Worm (Caenorhabditis elegans) whole organism, L1 larva: ENCODE measurements around the gene wrt-1.

Experiments
- alr-1 ChIP-seq: fragments of 200-800 bp; sonication (Bioruptor generic); optimal IDR thresholded peaks from 2 replicates; lab custom pipeline; 2018; ENCODE audit warnings: borderline replicate concordance, mild to moderate bottlenecking, missing genetic modification characterization, missing compliant biosample characterization
- aly-2 ChIP-seq: fragments of 150-350 bp; optimal IDR thresholded peaks from 2 replicates; lab custom pipeline; 2014; ENCODE audit warnings: missing biosample characterization, missing genetic modification characterization
- ceh-82 ChIP-seq, 3 experiments: fragments of 150-350 bp in 1 of 3; sonication (generic microtip) in 2 of 3; optimal IDR thresholded peaks; 2 replicates each; lab custom pipeline; 2014 to 2017; ENCODE audit warnings: missing biosample characterization in 3 of 3, missing genetic modification characterization in 3 of 3
- ceh-88 ChIP-seq: fragments of 200-800 bp; sonication (Bioruptor generic); IDR thresholded peaks from 2 replicates; pipeline ENCODE4 v1.3.6; 2022; ENCODE audit warnings: missing genetic modification characterization, missing compliant biosample characterization
- egl-27 ChIP-seq, 2 experiments: fragments of 150-350 bp in 1 of 2; sonication (generic microtip); optimal IDR thresholded peaks; 3 replicates each; lab custom pipeline; 2017 to 2018; ENCODE audit warnings: missing biosample characterization in 2 of 2, missing genetic modification characterization in 2 of 2, missing genetic modification reagents in 2 of 2
- fos-1 ChIP-seq: fragments of 150-350 bp; optimal IDR thresholded peaks from 2 replicates; lab custom pipeline; 2014; ENCODE audit warnings: missing biosample characterization, missing genetic modification characterization
- lin-14 ChIP-seq: fragments of 200-800 bp; sonication (Bioruptor generic); optimal IDR thresholded peaks from 2 replicates; lab custom pipeline; 2018; ENCODE audit warnings: mild to moderate bottlenecking, missing genetic modification characterization, moderate library complexity, missing compliant biosample characterization
- lin-15B ChIP-seq: fragments of 150-350 bp; sonication (generic microtip); optimal IDR thresholded peaks from 3 replicates; lab custom pipeline; 2014; ENCODE audit warnings: missing biosample characterization, missing genetic modification characterization
- lir-3 ChIP-seq: sonication (generic microtip); optimal IDR thresholded peaks from 2 replicates; lab custom pipeline; 2016; ENCODE audit warnings: mild to moderate bottlenecking, missing genetic modification characterization, moderate library complexity, missing compliant biosample characterization; ENCODE audit not compliant: poor library complexity
- mep-1 ChIP-seq: fragments of 150-350 bp; optimal IDR thresholded peaks from 2 replicates; lab custom pipeline; 2014; ENCODE audit warnings: missing biosample characterization, missing genetic modification characterization
- nhr-237 ChIP-seq: fragments of 150-350 bp; optimal IDR thresholded peaks from 2 replicates; lab custom pipeline; 2014; ENCODE audit warnings: missing biosample characterization, missing genetic modification characterization
- pqm-1 ChIP-seq: sonication (generic microtip); optimal IDR thresholded peaks from 3 replicates; lab custom pipeline; 2017; ENCODE audit warnings: missing biosample characterization, missing genetic modification characterization
- unc-30 ChIP-seq: sonication (generic microtip); optimal IDR thresholded peaks from 2 replicates; lab custom pipeline; 2017; ENCODE audit warnings: missing biosample characterization, missing genetic modification characterization
- unc-86 ChIP-seq: sonication (generic microtip); optimal IDR thresholded peaks from 2 replicates; lab custom pipeline; 2016; ENCODE audit warnings: missing genetic modification characterization, missing compliant biosample characterization

Gene wrt-1

ce11 chrII:7577412-7577811, 46.6 kb downstream of the wrt-1 start, which contains the start of gene F35D2.6:
F35D2.6 (plus strand) TSS chrII:7577712.
- no peak for TF ChIP-seq aly-2 (tag; lab: Kevin White, UChicago)
- TF ChIP-seq lin-14 (GFP tag; lab: Kevin White, UChicago): no peak
- no peak for TF ChIP-seq ceh-88
- TF ChIP-seq egl-27 (tag; optimal IDR thresholded peaks at IDR 0.05; lab: Kevin White, UChicago): no peak
- TF ChIP-seq mep-1: no peak
- no peak for TF ChIP-seq unc-86 (tag; lab: Kevin White, UChicago)
- TF ChIP-seq pqm-1 (tag; lab: Kevin White, UChicago): no peak
- TF ChIP-seq unc-30 (tag; lab: Kevin White, UChicago): no peak
- TF ChIP-seq nhr-237 (tag; lab: Kevin White, UChicago): no peak
- TF ChIP-seq ceh-82 (tag; optimal IDR thresholded peaks at IDR 0.05; lab: Kevin White, UChicago): no peak
- TF ChIP-seq lin-15B (tag; lab: Kevin White, UChicago): no peak
- no peak for TF ChIP-seq fos-1 (tag; lab: Kevin White, UChicago)
- TF ChIP-seq alr-1 (tag; lab: Kevin White, UChicago): no peak
- no peak for TF ChIP-seq lir-3 (tag; lab: Kevin White, UChicago)
